Fruit fly (Drosophila melanogaster) whole organism, pupa: ENCODE results near the gene CG6978.

Source experiments
- CG10348 ChIP-seq: fragments of 200-800 bp; sonication (Bioruptor generic); IDR thresholded peaks from 2 replicates; pipeline ENCODE4 v1.3.6; 2022; ENCODE audit warnings: missing biosample characterization, missing genetic modification characterization
- CG12605 ChIP-seq: fragments of 200-800 bp; sonication (Bioruptor generic); IDR thresholded peaks from 2 replicates; pipeline ENCODE4 v1.3.6; 2022; ENCODE audit warnings: missing biosample characterization, missing genetic modification characterization
- CG14655 ChIP-seq: fragments of 200-800 bp; sonication (Bioruptor generic); optimal IDR thresholded peaks from 3 replicates; lab custom pipeline; 2017; ENCODE audit warnings: mild to moderate bottlenecking, missing biosample characterization, missing genetic modification reagents, missing genetic modification characterization
- CG15710 ChIP-seq: fragments of 200-800 bp; sonication (Bioruptor generic); optimal IDR thresholded peaks from 2 replicates; lab custom pipeline; 2018; ENCODE audit warnings: missing biosample characterization, mild to moderate bottlenecking, missing genetic modification characterization, moderate library complexity
- CG34367 ChIP-seq: fragments of 200-800 bp; sonication (Bioruptor generic); optimal IDR thresholded peaks from 2 replicates; lab custom pipeline; 2018; ENCODE audit warnings: missing biosample characterization, mild to moderate bottlenecking, missing genetic modification characterization
- CG8159 ChIP-seq: fragments of 200-800 bp; sonication (Bioruptor generic); optimal IDR thresholded peaks from 3 replicates; lab custom pipeline; 2018; ENCODE audit warnings: missing biosample characterization, mild to moderate bottlenecking, missing genetic modification characterization, moderate library complexity
- EcR ChIP-seq: fragments of 200-800 bp; sonication (Bioruptor generic); optimal IDR thresholded peaks from 3 replicates; lab custom pipeline; 2019; ENCODE audit warnings: missing biosample characterization, missing genetic modification characterization, mild to moderate bottlenecking, moderate library complexity, missing genetic modification reagents
- Ets98B ChIP-seq: fragments of 200-800 bp; sonication (Bioruptor generic); IDR thresholded peaks from 2 replicates; pipeline ENCODE4 v1.3.6; 2022; ENCODE audit warnings: missing biosample characterization, missing genetic modification characterization
- Pif1A ChIP-seq: fragments of 200-800 bp; sonication (Bioruptor generic); optimal IDR thresholded peaks from 3 replicates; lab custom pipeline; 2016; ENCODE audit warnings: missing biosample characterization, missing genetic modification characterization
- Pif1B ChIP-seq: fragments of 200-800 bp; sonication (Bioruptor generic); optimal IDR thresholded peaks from 3 replicates; lab custom pipeline; 2016; ENCODE audit warnings: missing biosample characterization, missing genetic modification characterization
- Snoo ChIP-seq: fragments of 200-800 bp; sonication (Bioruptor generic); optimal IDR thresholded peaks from 3 replicates; lab custom pipeline; 2017; ENCODE audit warnings: missing biosample characterization, mild to moderate bottlenecking, missing genetic modification characterization, inconsistent platforms
- gl ChIP-seq: fragments of 200-800 bp; sonication (Bioruptor generic); optimal IDR thresholded peaks from 2 replicates; lab custom pipeline; 2018; ENCODE audit warnings: missing biosample characterization, mild to moderate bottlenecking, missing genetic modification characterization
- rn ChIP-seq: fragments of 200-800 bp; sonication (Bioruptor generic); IDR thresholded peaks from 2 replicates; pipeline ENCODE4 v1.3.6; 2022; ENCODE audit warnings: missing biosample characterization, missing genetic modification characterization

- no peak for TF ChIP-seq CG12605 (GFP tag; lab: Robert Waterston, UW)
- TF ChIP-seq Pif1A (GFP tag; lab: Kevin White, UChicago), result no peak
- no peak for TF ChIP-seq gl
- TF ChIP-seq EcR (GFP tag; lab: Kevin White, UChicago), result no peak
- no peak for TF ChIP-seq CG15710
- no peak for TF ChIP-seq CG10348 (GFP tag; lab: Robert Waterston, UW)
- no peak for TF ChIP-seq CG8159 (tag; lab: Kevin White, UChicago)
- no peak for TF ChIP-seq CG14655 (GFP tag; lab: Kevin White, UChicago)
- no peak for TF ChIP-seq rn (GFP tag; lab: Robert Waterston, UW)
- no peak for TF ChIP-seq Ets98B
- TF ChIP-seq Pif1B (GFP tag; lab: Kevin White, UChicago), result no peak
- TF ChIP-seq Snoo, result no peak
- TF ChIP-seq CG34367 (tag; lab: Kevin White, UChicago), result no peak
Observed at dm6 chrX:4783775-4784174, at the start of gene CG6978.
